Worm (Caenorhabditis elegans) whole organism, L4/young adult: ENCODE measurements around the gene npl-4.2.

Experiments used
- W03F9.2 ChIP-seq: fragments of 150-350 bp; optimal IDR thresholded peaks from 2 replicates; lab custom pipeline; 2014; ENCODE audit warnings: missing biosample characterization, missing genetic modification characterization
- dao-5 ChIP-seq: sonication (generic microtip); optimal IDR thresholded peaks from 2 replicates; lab custom pipeline; 2016; ENCODE audit warnings: missing genotype, missing genetic modification characterization, moderate library complexity, missing compliant biosample characterization
- him-1 ChIP-seq: sonication (generic microtip); optimal IDR thresholded peaks from 2 replicates; lab custom pipeline; 2016; ENCODE audit warnings: missing genotype, missing genetic modification reagents, missing genetic modification characterization, missing compliant biosample characterization

The npl-4.2 gene

DNA sequence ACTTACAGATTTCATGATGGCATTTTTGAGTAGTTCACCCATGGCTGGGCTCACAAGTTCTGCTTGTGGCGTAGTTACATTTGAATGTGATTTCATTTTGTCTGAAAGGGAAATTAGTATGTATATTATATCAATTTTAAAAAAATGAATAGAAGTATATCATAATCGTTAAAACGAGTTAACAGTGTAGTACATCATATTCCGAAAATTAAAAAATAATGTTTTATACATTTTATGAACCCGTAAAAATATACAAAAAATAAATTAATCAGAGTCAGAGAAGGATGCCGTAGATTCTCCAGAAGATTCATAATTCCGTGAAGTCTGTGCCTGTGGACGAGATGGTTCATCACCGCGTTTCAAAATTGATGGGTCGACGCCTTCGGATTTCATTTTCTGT lies 24.3 kb downstream of the npl-4.2 start, which contains the start of gene F59E12.9:
Gene F59E12.9 (minus strand): TSS at position 101 of the 400 bp plus-strand sequence.
- TF ChIP-seq dao-5 (no peak), him-1 (no peak), W03F9.2 (tag; lab: Kevin White, UChicago) (no peak)

DNA sequence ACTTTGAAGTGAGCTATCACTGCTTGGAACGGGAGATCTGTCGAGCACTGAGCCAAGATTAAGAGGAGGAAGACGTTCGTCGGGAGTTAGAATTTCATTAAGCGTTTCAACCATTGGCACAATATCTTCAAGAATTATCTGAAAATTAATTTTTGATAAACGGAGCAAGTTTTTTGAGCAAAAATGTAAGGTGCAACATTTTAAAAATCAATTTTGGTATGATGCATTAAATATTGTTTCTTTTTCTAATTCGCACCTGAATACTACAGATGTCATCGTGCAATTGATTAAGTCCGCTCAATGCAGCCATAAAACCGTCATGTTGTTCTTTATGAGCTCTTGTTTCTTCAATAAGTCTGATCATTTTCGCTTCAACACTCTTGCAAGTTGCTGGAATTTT lies 25.6 kb downstream of the npl-4.2 start, which contains the start of gene ddl-1:
Gene ddl-1 (minus strand): TSS at position 101 of the 400 bp plus-strand sequence.
- no peak for TF ChIP-seq dao-5
- no peak for TF ChIP-seq W03F9.2 (tag; lab: Kevin White, UChicago)
- TF ChIP-seq him-1, result no peak

DNA sequence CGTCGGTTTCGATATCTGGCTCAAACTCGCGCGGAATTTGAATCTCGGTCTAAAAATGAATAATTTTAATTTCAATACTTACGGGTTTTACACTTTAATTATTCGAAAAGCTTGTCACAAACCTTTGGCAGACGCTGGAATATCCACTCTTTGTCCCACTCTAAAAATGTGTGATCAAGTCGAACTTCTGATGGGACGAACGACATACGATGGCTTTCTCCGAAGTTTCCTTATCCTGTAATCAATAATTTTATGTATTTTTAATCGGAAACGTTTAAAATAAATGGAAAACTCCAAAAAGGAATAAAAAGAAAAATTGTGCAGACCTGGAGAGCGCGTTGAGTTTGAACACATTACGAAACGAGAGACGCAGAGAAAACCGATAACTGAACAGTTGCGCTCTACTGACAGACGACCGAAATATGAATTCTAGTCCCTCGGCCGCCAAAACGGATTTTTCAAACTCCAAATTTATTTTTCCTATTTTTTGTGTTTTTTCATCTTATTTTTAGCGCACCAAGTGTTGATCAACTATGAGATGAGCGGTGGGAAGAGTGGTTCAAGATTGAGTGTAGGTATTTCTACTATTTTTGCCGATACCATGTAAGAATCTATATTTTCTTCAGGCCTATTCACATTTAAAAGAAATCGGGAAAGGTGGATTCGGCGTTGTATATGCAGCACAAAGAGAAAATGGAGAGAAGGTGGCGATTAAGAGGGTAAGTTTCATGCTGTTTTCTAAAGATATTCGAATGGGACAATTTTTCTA lies 26.7 kb downstream of the npl-4.2 start, which contains the start of the genes sam-4, F59E12.17 and zyg-1:
Gene sam-4 (minus strand): TSS at position 51 of the 769 bp plus-strand sequence.
Gene F59E12.17 (minus strand): TSS at position 235 of the 769 bp plus-strand sequence.
Gene zyg-1 (plus strand): TSS at position 513 of the 769 bp plus-strand sequence.
- TF ChIP-seq him-1, result no peak
- peak; percentile 74 for TF ChIP-seq W03F9.2 (tag; lab: Kevin White, UChicago)
- no peak for TF ChIP-seq dao-5

DNA sequence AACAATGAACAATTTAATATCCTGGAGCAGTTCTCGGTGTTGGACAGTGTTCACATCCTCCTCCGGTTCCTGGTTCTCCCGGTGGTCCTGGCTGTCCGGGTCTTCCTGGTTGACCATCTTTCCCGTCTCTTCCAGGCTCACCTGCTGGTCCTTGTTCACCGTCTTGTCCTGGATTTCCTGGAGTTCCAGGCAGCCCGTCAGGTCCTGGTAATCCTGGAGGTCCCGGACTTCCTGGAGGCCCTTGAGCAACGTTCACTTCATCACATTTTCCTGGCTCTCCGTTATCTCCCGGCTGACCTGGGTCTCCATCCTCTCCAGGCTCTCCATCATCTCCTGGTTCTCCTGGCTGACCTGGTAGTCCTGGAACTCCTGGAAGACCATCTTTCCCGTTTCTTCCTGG lies 28.7 kb downstream of the npl-4.2 start:
- TF ChIP-seq W03F9.2 (tag; lab: Kevin White, UChicago), result no peak
- TF ChIP-seq dao-5, result no peak
- no peak for TF ChIP-seq him-1

ce11 chrII:5652334-5652733 lies 29.6 kb downstream of the npl-4.2 start, which contains the start of gene bli-2:
Gene bli-2 (minus strand): TSS chrII:5652434.
- TF ChIP-seq W03F9.2 (tag; lab: Kevin White, UChicago) (no peak), dao-5 (no peak), him-1 (no peak)

ce11 chrII:5654215-5654614 lies 31.5 kb downstream of the npl-4.2 start, which contains the start of gene F59E12.1:
Gene F59E12.1 (plus strand): TSS chrII:5654515.
- TF ChIP-seq W03F9.2 (tag; lab: Kevin White, UChicago) (no peak), dao-5 (no peak), him-1 (no peak)

DNA sequence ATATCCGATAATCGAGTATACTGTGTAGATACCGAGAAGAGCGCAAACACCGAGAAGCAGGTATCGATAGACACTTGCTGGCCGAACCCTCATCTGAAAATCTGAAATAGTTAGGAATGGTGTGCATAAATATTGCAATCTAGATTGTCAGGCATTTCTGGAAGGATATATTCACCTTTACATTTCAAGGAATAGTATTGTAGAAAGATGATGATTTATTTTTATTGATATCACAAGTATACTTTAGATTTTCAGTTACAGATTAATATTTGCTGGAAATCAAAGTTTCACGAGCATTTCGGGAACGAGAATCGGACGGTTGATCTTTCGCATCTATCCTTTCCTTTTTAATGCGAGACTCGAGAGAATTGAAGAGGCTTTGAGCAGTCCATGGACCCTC lies 37.0 kb downstream of the npl-4.2 start, which contains the start of gene fut-3:
Gene fut-3 (minus strand): TSS at position 101 of the 400 bp plus-strand sequence.
- TF ChIP-seq W03F9.2 (tag; lab: Kevin White, UChicago), result no peak
- TF ChIP-seq him-1, result no peak
- no peak for TF ChIP-seq dao-5

DNA sequence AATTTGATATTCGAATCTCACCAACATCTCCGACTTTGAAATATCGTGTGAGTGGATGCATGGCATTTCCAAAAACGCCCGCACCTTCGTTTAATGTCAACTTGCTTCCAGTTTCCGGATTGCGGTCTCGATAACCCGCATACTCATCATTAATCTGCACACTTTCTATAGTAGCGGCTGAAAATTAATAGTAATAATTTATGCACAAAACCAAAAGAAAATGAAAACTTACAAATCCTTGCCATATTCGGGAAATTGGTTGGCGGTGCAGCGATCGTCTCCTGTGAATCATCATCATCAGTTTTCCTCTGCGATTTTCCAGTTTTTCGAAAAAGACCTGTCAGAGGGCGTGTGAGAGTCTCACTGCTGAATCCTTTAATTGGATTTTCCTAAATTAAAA lies 37.5 kb downstream of the npl-4.2 start:
- TF ChIP-seq W03F9.2 (tag; lab: Kevin White, UChicago), result no peak
- TF ChIP-seq dao-5, result no peak
- TF ChIP-seq him-1, result no peak

DNA sequence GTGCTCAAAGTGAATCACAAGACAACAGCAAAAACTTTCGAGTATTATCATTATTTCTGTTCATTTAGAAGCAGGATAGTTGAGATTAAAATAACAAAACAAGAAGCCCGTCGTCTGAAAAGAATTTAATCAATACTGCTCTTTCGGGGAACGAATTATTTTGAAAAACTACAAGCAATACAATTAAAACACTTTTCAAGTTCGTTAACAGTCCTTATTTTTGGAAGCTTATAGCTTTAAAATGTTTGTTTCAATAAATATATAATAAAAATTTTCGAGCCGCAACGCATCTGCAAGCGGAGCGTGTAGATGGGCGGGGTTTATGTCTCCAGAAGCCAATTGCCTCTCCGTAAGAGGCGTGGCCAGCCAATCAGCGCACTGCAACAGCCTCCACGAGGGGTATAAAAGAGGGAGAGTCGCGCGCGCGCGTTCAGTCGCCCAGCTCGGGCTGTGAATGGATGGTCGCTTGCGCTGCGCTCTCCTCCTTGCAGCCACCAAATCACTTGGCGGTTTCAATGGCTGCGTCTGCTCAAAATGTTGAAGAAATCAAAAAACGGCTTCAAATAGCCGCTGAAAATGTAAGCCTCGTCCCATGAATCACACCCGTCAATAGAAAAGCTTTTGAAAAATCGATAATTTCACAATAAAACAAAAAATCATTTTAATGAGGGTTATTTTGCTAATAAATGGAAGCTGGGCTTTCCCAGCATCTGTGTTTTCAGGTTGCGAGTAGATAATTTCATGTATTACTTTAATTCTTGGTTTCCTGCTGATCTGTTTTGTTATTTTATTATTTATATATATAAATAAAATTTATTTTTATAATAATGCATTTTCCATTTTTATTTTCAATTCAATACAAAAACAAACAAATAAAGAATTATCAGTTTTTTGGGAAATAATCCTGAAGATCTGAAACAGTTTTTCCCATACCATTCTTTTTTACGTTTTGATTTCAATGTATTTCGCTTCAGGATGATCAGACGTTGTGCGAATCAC lies 38.3 kb downstream of the npl-4.2 start, which contains the start of the genes ift-43 and mdt-26:
Gene ift-43 (minus strand): TSS at position 51 of the 999 bp plus-strand sequence.
Gene mdt-26 (plus strand): TSS at position 446 of the 999 bp plus-strand sequence.
- TF ChIP-seq dao-5 (no peak), him-1 (peak; percentile 73), W03F9.2 (tag; lab: Kevin White, UChicago) (peak; percentile 33)

- peak; percentile 69 for TF ChIP-seq dao-5
- no peak for TF ChIP-seq W03F9.2 (tag; lab: Kevin White, UChicago)
- peak; percentile 84 for TF ChIP-seq him-1
Measured at ce11 chrII:5661735-5662177, 39.1 kb downstream of the npl-4.2 start.

DNA sequence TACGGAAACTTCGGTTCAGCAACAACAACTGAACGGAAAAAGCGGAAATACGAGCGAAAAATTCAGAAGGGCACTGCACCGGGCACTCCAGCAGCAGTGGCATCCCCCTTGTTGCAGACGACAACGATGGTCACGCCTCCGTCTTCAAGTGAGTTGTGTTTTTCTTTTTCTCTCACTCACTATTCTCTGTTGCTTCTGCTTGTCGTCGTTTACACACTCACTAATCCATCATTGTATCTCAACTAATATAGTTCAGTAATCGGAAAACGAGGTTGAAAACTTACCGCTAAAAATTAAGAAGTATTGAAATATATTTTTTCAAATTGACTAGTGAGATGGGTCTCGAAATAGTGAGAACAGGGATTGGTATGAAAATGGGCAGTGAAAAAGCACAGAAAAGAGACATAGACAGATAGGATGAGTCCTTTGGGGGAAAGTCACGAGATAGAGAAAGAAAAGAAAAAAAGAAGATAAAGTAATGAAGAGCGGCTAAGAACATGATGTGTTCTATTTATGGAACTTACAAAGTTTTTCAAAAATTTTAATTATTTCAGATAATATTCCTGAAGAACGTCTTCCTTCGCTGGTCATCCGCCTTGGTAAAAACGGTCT lies 40.6 kb downstream of the npl-4.2 start:
- TF ChIP-seq him-1, result no peak
- TF ChIP-seq dao-5, result no peak
- no peak for TF ChIP-seq W03F9.2 (tag; lab: Kevin White, UChicago)

DNA sequence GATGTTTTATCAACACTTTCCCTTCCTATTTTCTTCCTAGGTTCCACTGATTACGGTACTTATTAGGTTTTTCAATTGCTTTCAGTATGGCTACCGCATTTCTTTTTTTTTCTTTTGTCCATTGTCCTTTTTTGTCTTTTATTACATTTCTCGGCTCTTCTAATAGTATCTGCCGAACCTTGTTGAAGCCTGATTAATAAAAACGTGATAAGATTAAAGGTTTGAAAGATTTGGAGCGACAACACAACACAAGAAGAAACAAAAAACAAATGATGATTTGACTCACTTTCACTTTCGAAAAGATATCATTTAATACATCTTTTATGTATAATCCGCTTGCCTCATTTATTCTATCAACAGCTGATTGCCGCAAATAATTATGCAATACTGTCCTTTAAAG lies 42.3 kb downstream of the npl-4.2 start, which contains the start of gene C25H3.15:
Gene C25H3.15 (plus strand): TSS at position 301 of the 400 bp plus-strand sequence.
- TF ChIP-seq him-1, result no peak
- TF ChIP-seq W03F9.2 (tag; lab: Kevin White, UChicago), result no peak
- TF ChIP-seq dao-5, result no peak

ce11 chrII:5665991-5666390 lies 43.3 kb downstream of the npl-4.2 start, which contains the start of gene C25H3.16:
Gene C25H3.16 (plus strand): TSS chrII:5666291.
- TF ChIP-seq dao-5 (no peak), W03F9.2 (tag; lab: Kevin White, UChicago) (no peak), him-1 (no peak)
